Worm (Caenorhabditis elegans) whole organism, L4 larva: Measurements from ENCODE around the gene cdh-7.

ENCODE experiments used
- F37D6.2 ChIP-seq: sonication (generic microtip); optimal IDR thresholded peaks from 2 replicates; lab custom pipeline; 2016; ENCODE audit warnings: mild to moderate bottlenecking, missing genetic modification characterization, missing compliant biosample characterization
- F44E2.7 ChIP-seq: fragments of 200-800 bp; sonication (Bioruptor generic); IDR thresholded peaks from 2 replicates; pipeline ENCODE4 v2.1.2; 2022; ENCODE audit warnings: missing genetic modification characterization, missing compliant biosample characterization
- aly-2 ChIP-seq: sonication (generic microtip); optimal IDR thresholded peaks from 2 replicates; lab custom pipeline; 2018; ENCODE audit warnings: missing biosample characterization, missing genetic modification characterization
- attf-4 ChIP-seq: sonication (generic microtip); optimal IDR thresholded peaks from 3 replicates; lab custom pipeline; 2017; ENCODE audit warnings: missing biosample characterization, missing genetic modification characterization
- fkh-10 ChIP-seq: fragments of 150-350 bp; optimal IDR thresholded peaks from 2 replicates; lab custom pipeline; 2014; ENCODE audit warnings: missing biosample characterization, missing genetic modification reagents, missing genetic modification characterization
- lin-39 ChIP-seq: fragments of 150-350 bp; optimal IDR thresholded peaks from 2 replicates; lab custom pipeline; 2014; ENCODE audit warnings: missing biosample characterization, missing genetic modification reagents, missing genetic modification characterization
- lsy-2 ChIP-seq, 2 experiments: fragments of 150-350 bp in 1 of 2; sonication (generic microtip) in 1 of 2; optimal IDR thresholded peaks; 2 replicates each; lab custom pipeline; 2014 to 2017; ENCODE audit warnings: missing biosample characterization in 2 of 2, missing genetic modification characterization in 2 of 2
- mdl-1 ChIP-seq, 2 experiments: fragments of 150-350 bp in 1 of 2; sonication (generic microtip) in 1 of 2; optimal IDR thresholded peaks; 2 replicates each; lab custom pipeline; 2014 to 2017; ENCODE audit warnings: missing biosample characterization in 2 of 2, missing genetic modification characterization in 2 of 2
- snpc-1.2 ChIP-seq: fragments of 200-800 bp; sonication (Bioruptor generic); IDR thresholded peaks from 2 replicates; pipeline ENCODE4 v1.3.6; 2022; ENCODE audit warnings: missing genetic modification reagents, missing genetic modification characterization, missing compliant biosample characterization
- unc-130 ChIP-seq: sonication (generic microtip); optimal IDR thresholded peaks from 2 replicates; lab custom pipeline; 2016; ENCODE audit warnings: missing genetic modification reagents, missing genetic modification characterization, missing compliant biosample characterization
- unc-62 ChIP-seq, 3 experiments: fragments of 150-350 bp in 1 of 3; sonication (generic microtip); optimal IDR thresholded peaks in 2 of 3; peaks in 1 of 3; 1 replicate in 1 of 3; 2 replicates in 2 of 3; lab custom pipeline; 2014 to 2017; ENCODE audit warnings: missing biosample characterization in 3 of 3, missing genetic modification characterization in 3 of 3, missing genetic modification reagents in 3 of 3, missing genotype in 1 of 3
- vab-7 ChIP-seq: fragments of 200-800 bp; sonication (Bioruptor generic); IDR thresholded peaks from 2 replicates; pipeline ENCODE4 v1.3.6; 2022; ENCODE audit warnings: missing genetic modification reagents, missing genetic modification characterization, missing compliant biosample characterization
- ztf-11 ChIP-seq: fragments of 150-350 bp; optimal IDR thresholded peaks from 2 replicates; lab custom pipeline; 2014; ENCODE audit warnings: missing biosample characterization, missing genetic modification characterization

- TF ChIP-seq F44E2.7 (GFP tag; lab: Robert Waterston, UW): no peak
- TF ChIP-seq lsy-2 (tag; optimal IDR thresholded peaks at IDR 0.05; lab: Kevin White, UChicago): no peak
- no peak for TF ChIP-seq attf-4
- TF ChIP-seq F37D6.2 (tag; lab: Kevin White, UChicago): no peak
- TF ChIP-seq aly-2 (tag; lab: Kevin White, UChicago): no peak
- TF ChIP-seq snpc-1.2 (GFP tag; lab: Robert Waterston, UW): no peak
- TF ChIP-seq mdl-1 (tag; optimal IDR thresholded peaks at IDR 0.05; lab: Kevin White, UChicago): no peak
- TF ChIP-seq fkh-10 (GFP tag; lab: Kevin White, UChicago): no peak
- no peak for TF ChIP-seq vab-7 (GFP tag; lab: Robert Waterston, UW)
- TF ChIP-seq unc-62 (GFP tag; optimal IDR thresholded peaks at IDR 0.05 in 1 of 2; lab: Kevin White, UChicago): no peak
- no peak for TF ChIP-seq unc-62 (tag; optimal IDR thresholded peaks at IDR 0.05; lab: Kevin White, UChicago)
- TF ChIP-seq lin-39 (tag; lab: Kevin White, UChicago): no peak
- TF ChIP-seq ztf-11 (tag; lab: Kevin White, UChicago): no peak
- TF ChIP-seq unc-130 (GFP tag; lab: Kevin White, UChicago): no peak
Measured at ce11 chrII:14892515-14892914, 49.5 kb downstream of the cdh-7 start.
